Fruit fly (Drosophila melanogaster): ENCODE measurements around the gene CG32344.

DNA sequence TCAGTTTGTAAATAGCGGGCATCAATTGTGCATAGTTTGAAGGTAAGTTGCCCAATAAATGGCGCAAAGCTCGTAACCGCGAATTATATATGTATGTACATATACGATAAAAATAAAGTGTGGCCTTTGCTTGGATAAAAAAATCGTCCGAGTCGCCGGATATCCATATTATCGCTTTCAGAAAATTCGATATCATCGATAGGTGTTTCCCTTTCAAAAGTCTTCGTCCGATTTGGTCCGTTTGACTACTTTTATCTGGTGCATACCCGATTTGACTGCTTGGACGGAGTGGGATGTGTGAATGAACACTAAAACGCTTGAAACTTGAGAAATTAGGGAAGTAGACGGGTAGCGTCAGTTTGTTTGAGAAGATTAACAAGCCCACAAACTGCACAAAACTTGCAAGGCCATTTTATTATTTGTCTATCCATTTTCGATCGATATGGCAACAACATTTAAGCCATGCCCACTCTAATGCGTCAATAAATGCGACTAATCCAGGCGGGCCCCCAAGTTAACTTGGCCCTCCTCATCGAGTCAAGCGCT is 4.7 kb upstream of the CG32344 start:
- TF ChIP-seq sage (GFP tag; optimal IDR thresholded peaks at IDR 0.05) = no peak
- no peak for TF ChIP-seq Sp1 (GFP tag; optimal IDR thresholded peaks at IDR 0.05)
- TF ChIP-seq jim (GFP tag; optimal IDR thresholded peaks at IDR 0.05) = no peak
- TF ChIP-seq CrebA (GFP tag; optimal IDR thresholded peaks at IDR 0.05; ENCODE audit: borderline replicate concordance) = no peak
- TF ChIP-seq h (GFP tag; optimal IDR thresholded peaks at IDR 0.05) = no peak
- TF ChIP-seq Myc (optimal IDR thresholded peaks at IDR 0.05) = no peak
- no peak for TF ChIP-seq dsf (GFP tag; optimal IDR thresholded peaks at IDR 0.05; ENCODE audit: borderline replicate concordance)
- no peak for TF ChIP-seq fru (GFP tag; optimal IDR thresholded peaks at IDR 0.05)
- TF ChIP-seq Jra (GFP tag; optimal IDR thresholded peaks at IDR 0.05) = no peak
